Worm (Caenorhabditis elegans): ENCODE data around the gene srh-16.

- TF ChIP-seq lin-39 (tag; optimal IDR thresholded peaks at IDR 0.05) = no peak
- TF ChIP-seq nhr-77 (tag; optimal IDR thresholded peaks at IDR 0.05) = no peak
- no peak for TF ChIP-seq unc-55 (GFP tag; optimal IDR thresholded peaks at IDR 0.05)
- peak; percentile 49 for TF ChIP-seq fos-1 (tag; optimal IDR thresholded peaks at IDR 0.05)
- TF ChIP-seq sma-9 (GFP tag; optimal IDR thresholded peaks at IDR 0.05) = no peak
- no peak for TF ChIP-seq sma-9 (tag; optimal IDR thresholded peaks at IDR 0.05)
- no peak for TF ChIP-seq ama-1 (optimal IDR thresholded peaks at IDR 0.05)
- TF ChIP-seq snpc-4 (tag; optimal IDR thresholded peaks at IDR 0.05) = no peak
- no peak for TF ChIP-seq nhr-6 (tag; optimal IDR thresholded peaks at IDR 0.05)
- TF ChIP-seq ztf-4 (tag; optimal IDR thresholded peaks at IDR 0.05) = no peak
- TF ChIP-seq nhr-25 (tag; optimal IDR thresholded peaks at IDR 0.05) = no peak
These were observed 10.4 kb downstream of the srh-16 start, which contains the start of the genes frm-7 and F55C5.17 for ce11 chrV:12301985-12302591.

All from whole organism, L2 larva.